Worm (Caenorhabditis elegans) whole organism, midembryonic: Measurements from ENCODE around the gene grd-1.
A peak's percentile ranks its signal among the peaks of the same experiment; 100 is the strongest.

Experiments
- cog-1 ChIP-seq: sonication (generic microtip); optimal IDR thresholded peaks from 2 replicates; lab custom pipeline; 2016; ENCODE audit warnings: missing genetic modification characterization, missing compliant biosample characterization
- ztf-23 ChIP-seq: fragments of 200-800 bp; sonication (Bioruptor generic); IDR thresholded peaks from 2 replicates; pipeline ENCODE4 v1.3.6; 2022; ENCODE audit warnings: missing genetic modification reagents, missing genetic modification characterization, missing compliant biosample characterization

- TF ChIP-seq cog-1 (tag; lab: Kevin White, UChicago) (peak; percentile 98), ztf-23 (GFP tag; lab: Robert Waterston, UW) (peak; percentile 93)
These were observed 15.2 kb upstream of the grd-1 start for ce11 chrX:11093985-11094593.
